Fruit fly (Drosophila melanogaster): ENCODE measurements around the gene fusl.

Gene fusl

dm6 chr2L:5284820-5285219, 53.1 kb downstream of the fusl start (continued):
- TF ChIP-seq CG6792 (GFP tag; optimal IDR thresholded peaks at IDR 0.05) (no peak), CG7368 (GFP tag; optimal IDR thresholded peaks at IDR 0.05) (no peak), CG8319 (GFP tag; optimal IDR thresholded peaks at IDR 0.05) (no peak), Met (GFP tag; optimal IDR thresholded peaks at IDR 0.05) (no peak), CG31627 (GFP tag; optimal IDR thresholded peaks at IDR 0.05) (no peak), salr (GFP tag; optimal IDR thresholded peaks at IDR 0.05) (no peak), CG34406 (GFP tag; optimal IDR thresholded peaks at IDR 0.05) (no peak), fd85E (GFP tag; optimal IDR thresholded peaks at IDR 0.05) (no peak), OdsH (GFP tag; optimal IDR thresholded peaks at IDR 0.05) (no peak), Blimp-1 (GFP tag; optimal IDR thresholded peaks at IDR 0.05) (no peak), Sox102F (GFP tag; optimal IDR thresholded peaks at IDR 0.05) (no peak), Lpt (GFP tag; optimal IDR thresholded peaks at IDR 0.05) (no peak), cyc (GFP tag; optimal IDR thresholded peaks at IDR 0.05) (no peak), CG1621 (tag; optimal IDR thresholded peaks at IDR 0.05) (no peak), CG16779 (tag; optimal IDR thresholded peaks at IDR 0.05) (no peak), CG6163 (GFP tag; IDR thresholded peaks at IDR 0.05) (no peak), net (GFP tag; optimal IDR thresholded peaks at IDR 0.05) (no peak)

All from whole organism, prepupa.